Fruit fly (Drosophila melanogaster) whole organism, embryonic: ENCODE data around the gene CG12241.
A peak's percentile ranks its signal among the peaks of the same experiment; 100 is the strongest.

ENCODE experiments used
- Asciz ChIP-seq: fragments of 200-800 bp; sonication (Bioruptor generic); optimal IDR thresholded peaks from 2 replicates; lab custom pipeline; 2017; ENCODE audit warnings: missing biosample characterization, mild to moderate bottlenecking, missing genetic modification characterization, missing genetic modification reagents
- Awh ChIP-seq: fragments of 200-800 bp; sonication (Bioruptor generic); IDR thresholded peaks from 2 replicates; pipeline ENCODE4, ENCODE4 v1.3.6; 2022; ENCODE audit warnings: missing biosample characterization, missing genetic modification characterization
- B-H2 ChIP-seq: fragments of 200-800 bp; sonication (Bioruptor generic); optimal IDR thresholded peaks from 2 replicates; lab custom pipeline; 2018; ENCODE audit warnings: missing biosample characterization, mild to moderate bottlenecking, missing genetic modification characterization
- BEAF-32 ChIP-seq: fragments of 200-800 bp; sonication (Bioruptor generic); optimal IDR thresholded peaks from 3 replicates; lab custom pipeline; 2017; ENCODE audit warnings: missing biosample characterization, missing genetic modification characterization, mild to moderate bottlenecking, moderate library complexity, missing genetic modification reagents
- CG12391 ChIP-seq: fragments of 200-800 bp; sonication (Bioruptor generic); optimal IDR thresholded peaks from 3 replicates; lab custom pipeline; 2018; ENCODE audit warnings: missing biosample characterization, mild to moderate bottlenecking, missing genetic modification characterization, moderate library complexity
- CG15514 ChIP-seq: fragments of 200-800 bp; sonication (Bioruptor generic); optimal IDR thresholded peaks from 3 replicates; lab custom pipeline; 2017; ENCODE audit warnings: missing biosample characterization, missing genetic modification characterization, mild to moderate bottlenecking, moderate library complexity, missing genetic modification reagents
- CG15696 ChIP-seq: fragments of 200-800 bp; sonication (Bioruptor generic); optimal IDR thresholded peaks from 2 replicates; lab custom pipeline; 2019; ENCODE audit warnings: missing biosample characterization, mild to moderate bottlenecking, missing genetic modification characterization, moderate library complexity
- CG1603 ChIP-seq: fragments of 200-800 bp; sonication (Bioruptor generic); optimal IDR thresholded peaks from 2 replicates; lab custom pipeline; 2019; ENCODE audit warnings: missing biosample characterization, mild to moderate bottlenecking, missing genetic modification characterization, moderate library complexity
- CG17385 ChIP-seq: fragments of 200-800 bp; sonication (Bioruptor generic); optimal IDR thresholded peaks from 3 replicates; lab custom pipeline; 2018; ENCODE audit warnings: missing biosample characterization, mild to moderate bottlenecking, missing genetic modification characterization
- CG17829 ChIP-seq: fragments of 200-800 bp; optimal IDR thresholded peaks from 2 replicates; lab custom pipeline; 2019; ENCODE audit warnings: missing biosample characterization, mild to moderate bottlenecking, missing genetic modification characterization, moderate library complexity
- CG18262 ChIP-seq: fragments of 200-800 bp; optimal IDR thresholded peaks from 3 replicates; lab custom pipeline; 2019; ENCODE audit warnings: missing biosample characterization, mild to moderate bottlenecking, missing genetic modification characterization, moderate library complexity
- CG2875 ChIP-seq: fragments of 200-800 bp; sonication (Bioruptor generic); optimal IDR thresholded peaks from 2 replicates; lab custom pipeline; 2017; ENCODE audit warnings: missing biosample characterization, mild to moderate bottlenecking, missing genetic modification characterization, missing genetic modification reagents
- CG30020 ChIP-seq: fragments of 200-800 bp; optimal IDR thresholded peaks from 2 replicates; lab custom pipeline; 2019; ENCODE audit warnings: missing biosample characterization, mild to moderate bottlenecking, missing genetic modification characterization, moderate library complexity
- CG30431 ChIP-seq: fragments of 200-800 bp; sonication (Bioruptor generic); optimal IDR thresholded peaks from 2 replicates; lab custom pipeline; 2017; ENCODE audit warnings: missing biosample characterization, missing genetic modification characterization
- CG3065 ChIP-seq: fragments of 200-800 bp; sonication (Bioruptor generic); optimal IDR thresholded peaks from 2 replicates; lab custom pipeline; 2016; ENCODE audit warnings: missing biosample characterization, missing genetic modification characterization
- CG32532 ChIP-seq: fragments of 200-800 bp; sonication (Bioruptor generic); IDR thresholded peaks from 2 replicates; pipeline ENCODE4 v1.3.6; 2022; ENCODE audit warnings: missing biosample characterization, missing genetic modification characterization
- CG4328 ChIP-seq: fragments of 200-800 bp; sonication (Bioruptor generic); optimal IDR thresholded peaks from 3 replicates; lab custom pipeline; 2017; ENCODE audit warnings: missing biosample characterization, missing genetic modification reagents, missing genetic modification characterization
- CG4617 ChIP-seq: fragments of 200-800 bp; sonication (Bioruptor generic); optimal IDR thresholded peaks from 3 replicates; lab custom pipeline; 2016; ENCODE audit warnings: missing biosample characterization, missing genetic modification characterization, borderline replicate concordance
- CG4730 ChIP-seq: fragments of 200-800 bp; sonication (Bioruptor generic); IDR thresholded peaks from 2 replicates; pipeline ENCODE4 v1.3.6; 2022; ENCODE audit warnings: missing biosample characterization, missing genetic modification characterization
- CG8089 ChIP-seq: fragments of 200-800 bp; sonication (Bioruptor generic); optimal IDR thresholded peaks from 3 replicates; lab custom pipeline; 2016; ENCODE audit warnings: missing biosample characterization, missing genetic modification characterization
- CG9797 ChIP-seq: fragments of 200-800 bp; sonication (Bioruptor generic); optimal IDR thresholded peaks from 3 replicates; lab custom pipeline; 2018; ENCODE audit warnings: missing biosample characterization, mild to moderate bottlenecking, missing genetic modification characterization
- CG9932 ChIP-seq: fragments of 200-800 bp; sonication (Bioruptor generic); IDR thresholded peaks from 2 replicates; pipeline ENCODE4 v1.3.6; 2022; ENCODE audit warnings: missing biosample characterization, missing genetic modification characterization
- Dad ChIP-seq: fragments of 200-800 bp; sonication (Bioruptor generic); optimal IDR thresholded peaks from 3 replicates; lab custom pipeline; 2016; ENCODE audit warnings: missing biosample characterization, missing genetic modification characterization
- Dfd ChIP-seq, 2 experiments: fragments of >200 bp; optimal IDR thresholded peaks; 2 replicates each; lab custom pipeline; 2017; ENCODE audit warnings: missing biosample characterization in 2 of 2, missing genetic modification characterization in 2 of 2
- Dll ChIP-seq: fragments of 200-800 bp; sonication (Bioruptor generic); IDR thresholded peaks from 4 replicates; pipeline ENCODE4 v1.3.6; 2022; ENCODE audit warnings: missing biosample characterization, missing genetic modification characterization; ENCODE audit not compliant: partially characterized antibody
- Elba2 ChIP-seq: fragments of 200-800 bp; sonication (Bioruptor generic); optimal IDR thresholded peaks from 3 replicates; lab custom pipeline; 2016; ENCODE audit warnings: missing biosample characterization, missing genetic modification characterization
- Ets97D ChIP-seq: fragments of 200-800 bp; sonication (Bioruptor generic); optimal IDR thresholded peaks from 3 replicates; lab custom pipeline; 2016; ENCODE audit warnings: missing biosample characterization, missing genetic modification characterization
- HmgZ ChIP-seq: fragments of 200-800 bp; sonication (Bioruptor generic); optimal IDR thresholded peaks from 2 replicates; lab custom pipeline; 2018; ENCODE audit warnings: missing biosample characterization, mild to moderate bottlenecking, missing genetic modification characterization
- Myb ChIP-seq: fragments of 200-800 bp; sonication (Bioruptor generic); optimal IDR thresholded peaks from 2 replicates; lab custom pipeline; 2016; ENCODE audit warnings: missing biosample characterization, missing genetic modification characterization
- Nf-YC ChIP-seq: fragments of 200-800 bp; optimal IDR thresholded peaks from 3 replicates; lab custom pipeline; 2019; ENCODE audit warnings: missing biosample characterization, mild to moderate bottlenecking, missing genetic modification characterization, moderate library complexity
- Rfx ChIP-seq: fragments of 200-800 bp; sonication (Bioruptor generic); IDR thresholded peaks from 2 replicates; pipeline ENCODE4 v1.3.6; 2022; ENCODE audit warnings: missing biosample characterization, missing genetic modification characterization
- Stat92E ChIP-seq, 3 experiments: fragments of >200 bp in 2 of 3; fragments of 200-800 bp in 1 of 3; sonication (Bioruptor generic) in 1 of 3; optimal IDR thresholded peaks; 2 replicates each; lab custom pipeline; 2017 to 2019; ENCODE audit warnings: missing biosample characterization in 3 of 3, missing genetic modification characterization in 3 of 3, mild to moderate bottlenecking in 1 of 3, moderate library complexity in 1 of 3
- Taf1 ChIP-seq: fragments of 200-800 bp; sonication (Bioruptor generic); IDR thresholded peaks from 2 replicates; pipeline ENCODE4 v1.3.6; 2022; ENCODE audit warnings: missing biosample characterization, missing genetic modification characterization
- ab ChIP-seq: fragments of 200-800 bp; sonication (Bioruptor generic); optimal IDR thresholded peaks from 2 replicates; lab custom pipeline; 2016; ENCODE audit warnings: missing biosample characterization, missing genetic modification characterization
- amos ChIP-seq: fragments of 200-800 bp; sonication (Bioruptor generic); IDR thresholded peaks from 2 replicates; pipeline ENCODE4 v1.3.6; 2022; ENCODE audit warnings: missing biosample characterization, missing genetic modification characterization; ENCODE audit not compliant: partially characterized antibody
- aop ChIP-seq: fragments of 200-800 bp; sonication (Bioruptor generic); IDR thresholded peaks from 2 replicates; pipeline ENCODE4 v1.3.6; 2022; ENCODE audit warnings: missing biosample characterization, missing genetic modification characterization
- bowl ChIP-seq: fragments of 200-800 bp; sonication (Bioruptor generic); IDR thresholded peaks from 2 replicates; pipeline ENCODE4 v1.3.6; 2022; ENCODE audit warnings: missing biosample characterization, missing genetic modification characterization
- crp ChIP-seq, 2 experiments: fragments of 200-800 bp; sonication (Bioruptor generic); optimal IDR thresholded peaks; 2 replicates in 1 of 2; 3 replicates in 1 of 2; lab custom pipeline; 2017; ENCODE audit warnings: missing biosample characterization in 2 of 2, missing genetic modification characterization in 2 of 2, mild to moderate bottlenecking in 1 of 2, moderate library complexity in 1 of 2
- en ChIP-seq: fragments of 200-800 bp; sonication (Bioruptor generic); optimal IDR thresholded peaks from 2 replicates; lab custom pipeline; 2016; ENCODE audit warnings: missing biosample characterization, missing genetic modification characterization
- exex ChIP-seq: fragments of 200-800 bp; sonication (Bioruptor generic); optimal IDR thresholded peaks from 4 replicates; lab custom pipeline; 2018; ENCODE audit warnings: missing biosample characterization, mild to moderate bottlenecking, missing genetic modification characterization, moderate library complexity
- grn ChIP-seq: fragments of 200-800 bp; sonication (Bioruptor generic); optimal IDR thresholded peaks from 3 replicates; lab custom pipeline; 2017; ENCODE audit warnings: missing biosample characterization, missing genetic modification characterization
- lola ChIP-seq, 3 experiments: fragments of >200 bp in 2 of 3; fragments of 200-800 bp in 1 of 3; sonication (Bioruptor generic) in 1 of 3; optimal IDR thresholded peaks; 2 replicates each; lab custom pipeline; 2017 to 2019; ENCODE audit warnings: missing biosample characterization in 3 of 3, missing genetic modification characterization in 3 of 3, mild to moderate bottlenecking in 1 of 3, moderate library complexity in 1 of 3
- nmo ChIP-seq: fragments of 200-800 bp; sonication (Bioruptor generic); optimal IDR thresholded peaks from 2 replicates; lab custom pipeline; 2018; ENCODE audit warnings: missing biosample characterization, mild to moderate bottlenecking, missing genetic modification characterization, moderate library complexity
- nom ChIP-seq: fragments of 200-800 bp; sonication (Bioruptor generic); optimal IDR thresholded peaks from 2 replicates; lab custom pipeline; 2017; ENCODE audit warnings: missing biosample characterization, missing genetic modification characterization, mild to moderate bottlenecking, moderate library complexity, missing genetic modification reagents
- phol ChIP-seq: fragments of 200-800 bp; sonication (Bioruptor generic); optimal IDR thresholded peaks from 3 replicates; lab custom pipeline; 2018; ENCODE audit warnings: missing biosample characterization, mild to moderate bottlenecking, missing genetic modification characterization, moderate library complexity
- rib ChIP-seq: fragments of 200-800 bp; sonication (Bioruptor generic); IDR thresholded peaks from 2 replicates; pipeline ENCODE4 v1.3.6; 2022; ENCODE audit warnings: missing biosample characterization, missing genetic modification characterization
- tll ChIP-seq, 2 experiments: fragments of 200-800 bp in 1 of 2; fragments of >200 bp in 1 of 2; sonication (Bioruptor generic) in 1 of 2; optimal IDR thresholded peaks; 2 replicates each; lab custom pipeline; 2017 to 2019; ENCODE audit warnings: missing biosample characterization in 2 of 2, missing genetic modification characterization in 2 of 2, mild to moderate bottlenecking in 1 of 2, moderate library complexity in 1 of 2
- toy ChIP-seq: fragments of 200-800 bp; sonication (Bioruptor generic); IDR thresholded peaks from 2 replicates; pipeline ENCODE4 v1.3.6; 2022; ENCODE audit warnings: missing biosample characterization, missing genetic modification characterization

Gene CG12241

dm6 chr3R:15213362-15213989 lies 5.6 kb upstream of the CG12241 start, which contains the start of the genes CG6654 and CG4210 (continued):
- TF ChIP-seq Stat92E (GFP tag; optimal IDR thresholded peaks at IDR 0.05; lab: Kevin White, UChicago) (peak in 1 of 3 experiments; percentile 63), phol (tag; lab: Kevin White, UChicago) (peak; percentile 22), Dad (GFP tag; lab: Kevin White, UChicago) (no peak), amos (GFP tag; lab: Robert Waterston, UW) (peak; percentile 49), Dll (GFP tag; lab: Robert Waterston, UW) (peak; percentile 69), CG4730 (no peak), nom (no peak), CG9932 (GFP tag; lab: Robert Waterston, UW) (peak; percentile 54), bowl (GFP tag; lab: Robert Waterston, UW) (no peak), CG30020 (tag; lab: Kevin White, UChicago) (peak; percentile 47), CG8089 (GFP tag; lab: Kevin White, UChicago) (no peak), Myb (GFP tag; lab: Kevin White, UChicago) (peak; percentile 3), CG18262 (tag; lab: Kevin White, UChicago) (peak; percentile 22), rib (GFP tag; lab: Robert Waterston, UW) (no peak), Nf-YC (tag; lab: Kevin White, UChicago) (peak; percentile 44), B-H2 (GFP tag; lab: Kevin White, UChicago) (peak; percentile 38), Asciz (GFP tag; lab: Kevin White, UChicago) (peak; percentile 1), lola (GFP tag; optimal IDR thresholded peaks at IDR 0.05; lab: Kevin White, UChicago) (peak in 1 of 3 experiments; percentile 23), CG9797 (peak; percentile 84), BEAF-32 (GFP tag; lab: Kevin White, UChicago) (peak; percentile 78), Taf1 (GFP tag; lab: Robert Waterston, UW) (no peak), CG2875 (GFP tag; lab: Kevin White, UChicago) (no peak), aop (no peak), CG32532 (GFP tag; lab: Robert Waterston, UW) (peak; percentile 10; the same call in 1 of the 2 replicates), CG15514 (GFP tag; lab: Kevin White, UChicago) (peak; percentile 20), CG4617 (GFP tag; lab: Kevin White, UChicago) (peak; percentile 78), CG15696 (tag; lab: Kevin White, UChicago) (peak; percentile 56), CG30431 (GFP tag; lab: Kevin White, UChicago) (no peak), ab (GFP tag; lab: Kevin White, UChicago) (no peak), Awh (no peak), Elba2 (GFP tag; lab: Kevin White, UChicago) (peak; percentile 60), grn (GFP tag; lab: Kevin White, UChicago) (peak; percentile 88), CG17829 (tag; lab: Kevin White, UChicago) (peak; percentile 38), CG1603 (tag; lab: Kevin White, UChicago) (peak; percentile 50), toy (GFP tag; lab: Robert Waterston, UW) (no peak), HmgZ (tag; lab: Kevin White, UChicago) (peak; percentile 48), CG17385 (GFP tag; lab: Kevin White, UChicago) (peak; percentile 4), Ets97D (GFP tag; lab: Kevin White, UChicago) (peak; percentile 44), Dfd (GFP tag; optimal IDR thresholded peaks at IDR 0.05; lab: Kevin White, UChicago) (no peak), CG4328 (GFP tag; lab: Kevin White, UChicago) (peak; percentile 28), crp (GFP tag; optimal IDR thresholded peaks at IDR 0.05; lab: Kevin White, UChicago) (peak in 1 of 2 experiments; percentile 31), exex (tag; lab: Kevin White, UChicago) (peak; percentile 38), nmo (GFP tag; lab: Kevin White, UChicago) (peak; percentile 56), en (no peak), tll (GFP tag; optimal IDR thresholded peaks at IDR 0.05; lab: Kevin White, UChicago) (no peak), CG12391 (tag; lab: Kevin White, UChicago) (peak; percentile 43), CG3065 (GFP tag; lab: Kevin White, UChicago) (no peak), Rfx (GFP tag; lab: Robert Waterston, UW) (no peak)
